Fruit fly (Drosophila melanogaster): ENCODE results near the gene CG16890.

The CG16890 gene

DNA sequence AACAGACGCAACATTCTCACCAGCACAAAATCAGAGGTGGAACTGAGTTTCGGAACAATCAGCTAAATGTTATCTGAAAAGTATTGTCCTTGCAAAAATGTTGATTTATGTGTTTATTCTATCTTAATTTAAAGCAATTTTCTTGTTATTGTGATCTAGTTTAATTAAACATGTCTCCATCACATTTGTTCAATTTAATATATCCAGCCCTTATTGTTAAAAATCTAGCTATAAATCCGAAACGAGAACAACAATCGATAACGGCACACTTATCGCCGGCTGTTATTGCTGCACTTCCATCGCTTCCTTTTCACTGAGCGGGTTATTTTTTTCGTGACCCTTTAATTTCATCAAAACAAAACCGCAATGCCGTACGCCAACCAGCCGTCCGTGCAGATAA is 48.9 kb upstream of the CG16890 start, which contains the start of the genes GatC, PolG2 and Polr2C (continued):
- TF ChIP-seq Dp (GFP tag; optimal IDR thresholded peaks at IDR 0.05) (peak; percentile 52), CG11560 (tag; IDR thresholded peaks at IDR 0.05) (no peak), nau (GFP tag; optimal IDR thresholded peaks at IDR 0.05) (no peak), sens (GFP tag) (peak; percentile 89), aop (GFP tag; IDR thresholded peaks at IDR 0.05) (no peak), CG33557 (GFP tag; optimal IDR thresholded peaks at IDR 0.05) (no peak), gsb (GFP tag; IDR thresholded peaks at IDR 0.05) (no peak), onecut (GFP tag; IDR thresholded peaks at IDR 0.05) (no peak), CG7357 (GFP tag; IDR thresholded peaks at IDR 0.05) (peak; percentile 82), crp (GFP tag; optimal IDR thresholded peaks at IDR 0.05) (peak in 1 of 2 experiments; percentile 37), CG17385 (GFP tag; optimal IDR thresholded peaks at IDR 0.05) (no peak), CG1647 (GFP tag; optimal IDR thresholded peaks at IDR 0.05) (no peak), Adf1 (GFP tag; IDR thresholded peaks at IDR 0.05) (0 out of 2 replicates have a peak, but pooled peaks have one; percentile 25), CG10267 (tag; optimal IDR thresholded peaks at IDR 0.05) (peak; percentile 35), CG12942 (GFP tag; optimal IDR thresholded peaks at IDR 0.05) (peak; percentile 11), sr (GFP tag; IDR thresholded peaks at IDR 0.05) (no peak), Max (GFP tag; optimal IDR thresholded peaks at IDR 0.05) (peak; percentile 2), Dref (GFP tag; IDR thresholded peaks at IDR 0.05) (peak; percentile 80), nerfin-2 (GFP tag; IDR thresholded peaks at IDR 0.05; ENCODE audit: partially characterized antibody) (peak; percentile 81), bbx (GFP tag; IDR thresholded peaks at IDR 0.05; ENCODE audit: partially characterized antibody) (peak; percentile 76), NFAT (GFP tag; IDR thresholded peaks at IDR 0.05) (no peak), nom (GFP tag; optimal IDR thresholded peaks at IDR 0.05) (no peak), mirr (GFP tag; optimal IDR thresholded peaks at IDR 0.05) (no peak), al (GFP tag; IDR thresholded peaks at IDR 0.05) (peak; percentile 33; the same call in 1 of the 2 replicates), B-H1 (GFP tag; IDR thresholded peaks at IDR 0.05) (no peak; the same call in 2 of the 3 replicates), CG11093 (GFP tag; IDR thresholded peaks at IDR 0.05) (no peak), Nf-YC (tag; optimal IDR thresholded peaks at IDR 0.05) (no peak), Oli (tag; optimal IDR thresholded peaks at IDR 0.05) (no peak), odd (GFP tag; optimal IDR thresholded peaks at IDR 0.05) (no peak), CG4617 (GFP tag; optimal IDR thresholded peaks at IDR 0.05; ENCODE audit: borderline replicate concordance) (peak; percentile 94), CG12236 (GFP tag; optimal IDR thresholded peaks at IDR 0.05) (no peak), bigmax (GFP tag; optimal IDR thresholded peaks at IDR 0.05) (no peak), dmrt99B (tag; optimal IDR thresholded peaks at IDR 0.05) (no peak), Dfd (GFP tag; optimal IDR thresholded peaks at IDR 0.05) (no peak), Bgb (GFP tag; IDR thresholded peaks at IDR 0.05; ENCODE audit: partially characterized antibody) (peak; percentile 82), CG8924 (tag; optimal IDR thresholded peaks at IDR 0.05) (peak; percentile 45), Hey (tag; optimal IDR thresholded peaks at IDR 0.05) (no peak), HmgZ (tag; optimal IDR thresholded peaks at IDR 0.05) (peak; percentile 61), CG8281 (tag; optimal IDR thresholded peaks at IDR 0.05) (no peak), CG14014 (GFP tag; IDR thresholded peaks at IDR 0.05) (peak; percentile 43; the same call in 1 of the 2 replicates), CrebB (tag; optimal IDR thresholded peaks at IDR 0.05) (no peak), Hr78 (GFP tag; optimal IDR thresholded peaks at IDR 0.05) (no peak), abd-A (tag; optimal IDR thresholded peaks at IDR 0.05) (no peak), CG2199 (GFP tag; IDR thresholded peaks at IDR 0.05) (no peak), bab2 (GFP tag; optimal IDR thresholded peaks at IDR 0.05) (peak; percentile 41), dati (GFP tag; IDR thresholded peaks at IDR 0.05) (no peak), CG5180 (GFP tag; optimal IDR thresholded peaks at IDR 0.05) (no peak), phol (tag; optimal IDR thresholded peaks at IDR 0.05) (peak; percentile 55), oc (tag; optimal IDR thresholded peaks at IDR 0.05) (no peak), ap (GFP tag; IDR thresholded peaks at IDR 0.05) (no peak), CG7271 (tag; optimal IDR thresholded peaks at IDR 0.05) (no peak)
